Worm (Caenorhabditis elegans): ENCODE measurements around the gene T26A8.3.

The T26A8.3 gene

ce11 chrIV:8426537-8426936, at the start of gene T26A8.3, which contains the start of gene tmem-231:
TSS of gene T26A8.3 (minus strand) at chrIV:8426637.
TSS of gene tmem-231 (plus strand) at chrIV:8426785.
- TF ChIP-seq nhr-23 (tag; optimal IDR thresholded peaks at IDR 0.05): no peak
- no peak for TF ChIP-seq nhr-67 (tag; optimal IDR thresholded peaks at IDR 0.05)
- TF ChIP-seq eor-1 (tag; optimal IDR thresholded peaks at IDR 0.05): no peak

ce11 chrIV:8476166-8476565, 49.7 kb upstream of the T26A8.3 start:
- TF ChIP-seq nhr-67 (tag; optimal IDR thresholded peaks at IDR 0.05) (no peak), elt-2 (tag; optimal IDR thresholded peaks at IDR 0.05) (no peak), daf-12 (tag; optimal IDR thresholded peaks at IDR 0.05) (no peak), nhr-76 (tag; optimal IDR thresholded peaks at IDR 0.05) (no peak), ceh-82 (tag; optimal IDR thresholded peaks at IDR 0.05) (no peak), eor-1 (tag; optimal IDR thresholded peaks at IDR 0.05) (no peak), lin-39 (tag; optimal IDR thresholded peaks at IDR 0.05) (no peak), ZK546.5 (tag; optimal IDR thresholded peaks at IDR 0.05) (no peak), pha-4 (tag; optimal IDR thresholded peaks at IDR 0.05) (no peak), nhr-11 (tag; optimal IDR thresholded peaks at IDR 0.05) (no peak), egl-5 (tag; optimal IDR thresholded peaks at IDR 0.05) (no peak), zag-1 (tag; optimal IDR thresholded peaks at IDR 0.05) (no peak), lsy-12 (tag; optimal IDR thresholded peaks at IDR 0.05) (no peak)

ce11 chrIV:8475030-8475679, 48.7 kb upstream of the T26A8.3 start:
- TF ChIP-seq nhr-67 (tag; optimal IDR thresholded peaks at IDR 0.05): no peak
- TF ChIP-seq mdl-1 (tag; optimal IDR thresholded peaks at IDR 0.05): no peak
- no peak for TF ChIP-seq egl-27 (tag; optimal IDR thresholded peaks at IDR 0.05)
- no peak for TF ChIP-seq fkh-2 (tag; optimal IDR thresholded peaks at IDR 0.05)
- no peak for TF ChIP-seq nhr-28 (tag; optimal IDR thresholded peaks at IDR 0.05)
- TF ChIP-seq pqm-1 (tag; optimal IDR thresholded peaks at IDR 0.05): peak; percentile 63
- TF ChIP-seq snpc-4 (tag; optimal IDR thresholded peaks at IDR 0.05): peak; percentile 22
- peak; percentile 82 for TF ChIP-seq elt-2 (tag; optimal IDR thresholded peaks at IDR 0.05)
- no peak for TF ChIP-seq nhr-237 (tag; optimal IDR thresholded peaks at IDR 0.05)

ce11 chrIV:8473756-8474155, 47.3 kb upstream of the T26A8.3 start, which contains the start of gene C28C12.11:
TSS of gene C28C12.11 (plus strand) at chrIV:8474056.
- TF ChIP-seq nhr-23 (tag; optimal IDR thresholded peaks at IDR 0.05) (no peak), nfya-1 (tag; optimal IDR thresholded peaks at IDR 0.05; ENCODE audit: insufficient read depth) (no peak), eor-1 (tag; optimal IDR thresholded peaks at IDR 0.05) (no peak), elt-1 (tag; optimal IDR thresholded peaks at IDR 0.05) (no peak), ZK546.5 (tag; optimal IDR thresholded peaks at IDR 0.05) (no peak), unc-62 (GFP tag; optimal IDR thresholded peaks at IDR 0.05) (no peak), nhr-237 (tag; optimal IDR thresholded peaks at IDR 0.05) (no peak), elt-3 (tag; optimal IDR thresholded peaks at IDR 0.05) (no peak), nhr-76 (tag; optimal IDR thresholded peaks at IDR 0.05) (no peak), snpc-4 (tag; optimal IDR thresholded peaks at IDR 0.05) (no peak), ama-1 (optimal IDR thresholded peaks at IDR 0.05) (no peak), egl-27 (tag; optimal IDR thresholded peaks at IDR 0.05) (no peak), nhr-77 (tag; optimal IDR thresholded peaks at IDR 0.05) (no peak)

ce11 chrIV:8472493-8472892, 46.1 kb upstream of the T26A8.3 start, which contains the start of gene oat-1:
TSS of gene oat-1 (minus strand) at chrIV:8472593.
- TF ChIP-seq ceh-16 (tag; optimal IDR thresholded peaks at IDR 0.05): no peak
- TF ChIP-seq nfya-1 (tag; optimal IDR thresholded peaks at IDR 0.05; ENCODE audit: insufficient read depth): no peak
- TF ChIP-seq sea-2 (GFP tag; optimal IDR thresholded peaks at IDR 0.05): no peak
- no peak for TF ChIP-seq ztf-4 (tag; optimal IDR thresholded peaks at IDR 0.05)
- no peak for TF ChIP-seq R02D3.7 (tag; optimal IDR thresholded peaks at IDR 0.05)
- no peak for TF ChIP-seq eor-1 (tag; optimal IDR thresholded peaks at IDR 0.05)
- TF ChIP-seq unc-62 (GFP tag; optimal IDR thresholded peaks at IDR 0.05): no peak
- no peak for TF ChIP-seq egl-5 (tag; optimal IDR thresholded peaks at IDR 0.05)
- TF ChIP-seq unc-39 (tag; optimal IDR thresholded peaks at IDR 0.05): no peak
- TF ChIP-seq nhr-25 (tag; optimal IDR thresholded peaks at IDR 0.05): no peak
- no peak for TF ChIP-seq fos-1 (tag; optimal IDR thresholded peaks at IDR 0.05)
- no peak for TF ChIP-seq jun-1 (tag; optimal IDR thresholded peaks at IDR 0.05)
- no peak for TF ChIP-seq egl-27 (tag; optimal IDR thresholded peaks at IDR 0.05)
- no peak for TF ChIP-seq ama-1 (optimal IDR thresholded peaks at IDR 0.05)
- TF ChIP-seq daf-12 (tag; optimal IDR thresholded peaks at IDR 0.05): no peak
- no peak for TF ChIP-seq ztf-11 (tag; optimal IDR thresholded peaks at IDR 0.05)
